Fruit fly (Drosophila melanogaster) Kc167 (cell line): ENCODE results near the gene Acsx1R.

ENCODE experiments used
- Myc ChIP-seq: fragments of >200 bp; optimal IDR thresholded peaks from 2 replicates; lab custom pipeline; 2017; ENCODE audit warnings: missing external identifiers
- Sin3A ChIP-seq: fragments of >200 bp; optimal IDR thresholded peaks from 2 replicates; lab custom pipeline; 2018; ENCODE audit warnings: missing external identifiers
- h ChIP-seq: fragments of >200 bp; optimal IDR thresholded peaks from 3 replicates; lab custom pipeline; 2018; ENCODE audit warnings: missing external identifiers
- insv ChIP-seq: fragments of >200 bp; optimal IDR thresholded peaks from 3 replicates; lab custom pipeline; 2018; ENCODE audit warnings: missing external identifiers
- psq ChIP-seq: fragments of >200 bp; optimal IDR thresholded peaks from 2 replicates; lab custom pipeline; 2017; ENCODE audit warnings: missing external identifiers
- ttk ChIP-seq: sonication (Bioruptor generic); optimal IDR thresholded peaks from 2 replicates; lab custom pipeline; 2017; ENCODE audit warnings: missing external identifiers

Gene Acsx1R

DNA sequence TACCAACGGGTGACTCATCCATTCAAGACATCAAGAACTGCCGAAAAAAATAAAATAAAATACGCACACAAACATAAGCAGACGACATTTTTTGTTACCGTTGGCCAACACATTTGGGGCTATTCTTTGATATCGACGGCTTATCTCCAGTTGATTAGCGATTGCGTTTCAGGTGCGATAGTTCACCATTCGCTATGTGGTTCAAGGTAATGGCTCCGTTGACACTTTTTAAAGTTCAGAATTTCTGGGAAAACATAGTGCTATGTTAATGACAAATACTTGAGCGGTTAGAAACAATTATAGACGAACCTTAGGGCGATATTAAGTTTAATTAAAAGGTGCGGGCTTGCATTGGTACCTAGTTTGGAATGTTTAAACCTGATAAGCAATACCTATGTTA is 8.4 kb upstream of the Acsx1R start:
- TF ChIP-seq psq = no peak
- TF ChIP-seq h = no peak
- no peak for TF ChIP-seq ttk (lab: Kevin White, UChicago)
- no peak for TF ChIP-seq Sin3A (lab: Kevin White, UChicago)
- no peak for TF ChIP-seq insv
- no peak for TF ChIP-seq Myc (lab: Kevin White, UChicago)

DNA sequence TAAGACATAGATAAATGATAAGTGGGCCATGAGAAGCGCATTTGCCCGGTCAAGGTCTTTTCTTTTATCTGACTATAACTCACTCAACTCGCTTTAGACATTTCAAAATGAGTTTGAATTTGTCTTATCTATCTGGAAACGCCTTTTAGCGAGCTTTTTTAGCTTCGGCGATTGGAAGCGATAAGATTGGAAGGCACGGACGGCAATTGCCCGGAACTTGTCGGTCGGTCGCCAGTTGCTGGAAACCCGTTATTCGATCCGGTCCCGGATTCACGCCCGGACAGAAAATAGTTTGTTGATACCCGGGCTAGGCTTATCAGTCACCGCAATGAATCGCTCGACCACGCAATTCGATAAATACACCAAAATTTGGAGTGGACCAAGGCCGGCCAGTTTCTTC is 6.2 kb upstream of the Acsx1R start, which contains the start of gene Acsx4:
Gene Acsx4, plus strand, starts transcription at position 233 of the 400 bp plus-strand sequence.
- no peak for TF ChIP-seq Myc (lab: Kevin White, UChicago)
- TF ChIP-seq ttk (lab: Kevin White, UChicago) = no peak
- no peak for TF ChIP-seq insv
- TF ChIP-seq psq = no peak
- no peak for TF ChIP-seq h
- TF ChIP-seq Sin3A (lab: Kevin White, UChicago) = no peak

DNA sequence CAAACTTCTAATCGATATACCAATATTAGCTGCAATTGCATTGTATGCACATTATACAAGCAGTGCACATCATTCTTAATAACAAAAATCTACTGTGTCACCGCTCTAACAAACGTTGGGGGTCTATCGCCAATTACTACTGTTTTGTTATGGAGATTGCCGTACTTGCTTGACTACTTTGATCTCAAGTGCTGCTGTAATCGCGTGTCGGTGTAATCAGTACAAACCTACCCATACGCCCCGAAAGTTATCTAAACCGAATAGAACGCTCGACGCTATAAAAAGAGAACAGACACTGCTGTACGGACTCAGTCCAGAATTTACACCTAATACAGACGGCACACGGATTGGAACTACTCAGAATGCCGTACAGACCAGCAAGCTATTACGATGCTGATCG is 3.9 kb upstream of the Acsx1R start, which contains the start of gene Acsx3:
Gene Acsx3, plus strand, starts transcription at position 301 of the 400 bp plus-strand sequence.
- TF ChIP-seq Sin3A (lab: Kevin White, UChicago) = no peak

DNA sequence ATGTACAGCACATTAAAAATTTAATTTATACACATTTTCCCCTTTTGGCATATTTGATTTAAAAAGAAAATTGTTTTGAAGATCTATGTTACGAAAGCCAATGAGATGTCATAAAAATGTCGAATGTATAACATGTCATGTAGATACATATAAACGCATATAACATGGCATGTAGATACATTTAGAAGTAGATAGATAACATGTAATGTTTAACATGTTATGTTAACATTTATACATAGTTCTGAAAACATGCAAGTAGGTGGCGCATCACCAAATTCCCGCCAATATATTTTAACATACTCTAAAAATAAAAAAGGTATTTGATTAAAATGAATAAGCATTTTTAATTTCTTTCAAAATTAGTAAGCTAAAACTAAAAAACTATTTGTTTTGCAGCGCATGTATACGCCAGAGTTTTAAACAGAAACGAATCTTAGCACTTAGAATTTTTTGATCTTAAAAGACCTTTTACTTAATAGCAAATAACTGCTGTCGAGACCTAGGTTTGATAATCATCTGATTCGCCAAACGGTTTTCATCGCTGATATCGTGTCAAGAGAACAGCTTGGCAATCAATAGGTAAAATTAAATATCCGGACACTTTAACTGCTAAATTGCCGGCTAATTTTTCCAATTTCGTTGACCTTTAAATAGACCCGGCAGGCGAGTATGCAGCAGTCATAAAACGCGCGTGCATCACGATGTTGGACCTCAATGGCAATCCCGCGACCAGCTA is 1.2 kb upstream of the Acsx1R start, which contains the start of gene Acsx2:
Gene Acsx2, plus strand, starts transcription at position 686 of the 736 bp plus-strand sequence.
- TF ChIP-seq ttk (lab: Kevin White, UChicago) = no peak
- no peak for TF ChIP-seq h
- no peak for TF ChIP-seq insv
- TF ChIP-seq Sin3A (lab: Kevin White, UChicago) = no peak
- no peak for TF ChIP-seq psq
- TF ChIP-seq Myc (lab: Kevin White, UChicago) = no peak

DNA sequence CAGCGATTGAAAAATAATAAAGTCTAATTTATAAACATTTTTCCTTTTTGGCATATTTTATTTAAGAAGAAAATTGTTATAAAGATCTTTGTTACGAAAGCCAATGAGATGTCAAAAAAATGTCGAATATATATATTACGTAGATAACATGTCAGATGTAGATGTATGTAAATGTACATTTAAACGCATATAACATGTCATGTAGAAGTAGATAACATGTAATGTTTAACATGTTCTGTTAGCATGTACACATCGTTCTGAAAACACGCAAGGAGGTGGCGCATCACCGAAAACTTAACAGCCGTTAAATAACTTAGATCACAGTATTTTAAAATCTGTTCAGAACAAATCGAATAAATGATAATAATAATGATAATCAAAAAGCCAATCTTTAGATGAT is 2.9 kb downstream of the Acsx1R start:
- TF ChIP-seq Sin3A (lab: Kevin White, UChicago) (no peak), ttk (lab: Kevin White, UChicago) (no peak), h (no peak), psq (no peak), Myc (lab: Kevin White, UChicago) (no peak)

DNA sequence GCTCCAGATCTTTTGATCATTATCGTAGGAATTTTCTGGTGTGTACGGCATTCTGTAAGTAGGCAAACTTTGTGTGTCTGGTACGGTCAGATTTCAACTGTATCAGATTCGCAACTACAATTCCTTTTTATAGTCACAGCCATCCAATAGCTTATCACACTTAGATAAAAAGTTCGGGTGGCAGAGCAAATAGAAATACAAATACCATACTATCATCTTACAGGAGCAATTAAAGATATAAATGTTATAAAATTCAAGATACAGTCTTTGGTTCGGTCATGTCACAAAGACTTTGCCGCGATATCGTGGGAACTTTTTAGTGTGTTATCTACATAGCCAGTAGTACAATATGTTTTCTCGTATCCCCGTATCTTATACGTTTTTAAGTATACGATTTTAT is 4.0 kb downstream of the Acsx1R start, which contains the start of gene Acsx1L:
Gene Acsx1L, minus strand, starts transcription at position 101 of the 400 bp plus-strand sequence.
- TF ChIP-seq h (no peak), Sin3A (lab: Kevin White, UChicago) (no peak), ttk (lab: Kevin White, UChicago) (no peak), insv (no peak), psq (no peak), Myc (lab: Kevin White, UChicago) (no peak)

DNA sequence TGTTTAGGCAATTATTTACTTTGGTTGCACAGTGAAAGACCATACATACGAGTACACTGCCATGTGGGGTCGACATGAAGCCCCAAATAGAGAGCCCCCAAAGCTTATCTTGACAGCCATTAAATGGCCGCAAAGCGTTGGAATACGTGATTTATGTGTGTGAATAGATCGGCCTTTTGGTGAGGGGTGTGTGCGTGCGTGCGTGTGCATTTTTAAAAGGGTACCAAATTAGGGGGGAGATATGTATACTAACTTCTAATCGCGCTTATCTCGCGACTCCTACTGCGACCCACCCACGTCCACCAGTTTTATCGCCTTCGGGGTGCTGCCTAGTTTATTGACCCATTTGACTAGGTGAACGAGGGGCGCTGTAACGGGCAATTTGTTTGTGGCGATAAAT is 34.2 kb downstream of the Acsx1R start:
- TF ChIP-seq ttk (lab: Kevin White, UChicago) = no peak
- TF ChIP-seq psq = no peak
- TF ChIP-seq h = no peak

DNA sequence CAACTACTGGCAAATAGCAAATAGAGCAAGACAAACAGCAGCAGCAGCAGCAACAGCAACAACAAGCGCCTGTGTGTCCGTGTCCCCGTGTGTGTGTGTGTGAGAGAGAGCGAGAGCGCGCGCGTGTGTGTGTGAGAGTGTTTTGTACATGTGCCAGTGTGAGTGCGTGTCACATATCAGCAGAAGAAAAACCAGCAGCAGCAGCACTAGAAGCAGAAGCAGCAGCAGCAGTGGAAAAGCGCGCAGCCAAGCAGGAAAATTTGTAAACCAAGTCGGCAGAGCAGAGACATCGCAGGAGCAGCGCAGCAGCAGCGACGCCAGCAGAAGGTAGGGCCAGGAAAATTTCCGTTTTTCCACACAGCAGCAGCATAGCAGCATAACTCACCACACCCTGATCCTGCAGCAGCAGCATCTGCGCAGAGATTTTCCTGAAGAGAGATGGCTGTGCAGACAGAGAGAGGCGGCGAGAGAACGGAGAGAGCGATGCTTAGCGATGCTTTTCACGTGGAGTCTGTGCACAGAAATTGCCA is 46.1 kb downstream of the Acsx1R start:
- TF ChIP-seq h (no peak), Sin3A (lab: Kevin White, UChicago) (no peak), psq (no peak), insv (no peak), Myc (lab: Kevin White, UChicago) (no peak), ttk (lab: Kevin White, UChicago) (no peak)

DNA sequence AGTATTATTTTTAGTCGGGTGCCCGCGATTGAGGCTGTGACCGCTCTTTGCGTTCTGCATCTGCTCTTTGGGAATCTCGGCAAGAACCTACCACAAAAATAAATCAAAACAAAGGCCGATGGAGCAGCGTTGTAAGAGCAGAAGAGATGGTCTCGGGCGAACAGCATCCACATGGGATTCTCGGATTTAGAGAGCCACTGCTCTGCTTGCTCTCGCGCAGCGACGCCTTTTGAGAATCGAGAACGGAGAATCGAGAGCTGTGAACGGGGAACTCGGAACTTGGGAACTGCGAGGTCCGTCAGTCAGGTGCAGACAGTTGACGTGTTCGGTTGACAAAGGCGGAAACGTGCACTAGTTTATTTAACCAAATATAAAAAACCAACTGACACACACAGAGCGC is 46.7 kb downstream of the Acsx1R start, which contains the start of gene GluClalpha:
Gene GluClalpha, plus strand, starts transcription at position 301 of the 400 bp plus-strand sequence.
- TF ChIP-seq Myc (lab: Kevin White, UChicago) (no peak), Sin3A (lab: Kevin White, UChicago) (no peak), ttk (lab: Kevin White, UChicago) (no peak), h (no peak), psq (no peak)

DNA sequence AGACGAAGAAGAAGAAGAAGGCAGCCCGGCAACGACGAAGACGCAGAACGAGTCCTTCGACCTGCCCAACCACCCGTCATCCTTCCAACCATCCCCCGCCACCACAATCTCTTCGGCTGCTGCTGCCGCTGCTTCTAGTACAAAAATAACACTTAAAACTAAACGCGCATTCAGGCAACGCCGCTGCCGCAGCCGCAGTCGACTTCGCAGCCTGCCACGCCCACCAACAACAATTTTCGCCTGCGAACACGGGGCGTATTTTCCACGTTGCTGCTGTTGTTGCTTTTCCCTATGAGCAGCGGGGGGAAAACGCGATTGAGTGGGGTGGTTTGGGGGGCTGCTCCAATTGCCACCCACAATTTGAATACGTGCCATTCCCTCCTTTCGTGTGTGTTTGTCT is 49.3 kb downstream of the Acsx1R start:
- TF ChIP-seq ttk (lab: Kevin White, UChicago) (no peak), insv (no peak), psq (no peak), h (no peak), Sin3A (lab: Kevin White, UChicago) (no peak), Myc (lab: Kevin White, UChicago) (no peak)

DNA sequence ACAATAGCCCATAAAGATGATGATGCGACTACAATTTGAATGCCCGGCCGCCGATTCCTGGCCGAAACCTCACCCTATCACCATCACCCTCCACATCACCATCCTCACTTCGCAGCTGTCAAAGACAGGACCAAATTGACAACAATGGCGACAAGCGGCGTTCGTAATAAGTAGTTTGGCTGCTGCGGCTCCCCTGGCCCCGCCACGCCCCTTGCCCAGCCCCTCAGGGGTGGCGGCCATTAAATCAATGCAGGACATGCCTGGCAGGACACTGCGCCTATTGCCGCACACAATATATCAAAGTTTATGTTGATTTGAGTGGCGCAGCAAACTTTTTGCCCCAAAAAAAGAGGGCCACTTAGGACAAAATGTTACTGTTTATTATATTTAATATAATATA is 51.5 kb downstream of the Acsx1R start:
- no peak for TF ChIP-seq ttk (lab: Kevin White, UChicago)
- TF ChIP-seq Sin3A (lab: Kevin White, UChicago) = no peak
- no peak for TF ChIP-seq insv
- no peak for TF ChIP-seq Myc (lab: Kevin White, UChicago)
- no peak for TF ChIP-seq h
- TF ChIP-seq psq = no peak
